Fruit fly (Drosophila melanogaster): Measurements from ENCODE around the gene CG42597.

Gene CG42597

DNA sequence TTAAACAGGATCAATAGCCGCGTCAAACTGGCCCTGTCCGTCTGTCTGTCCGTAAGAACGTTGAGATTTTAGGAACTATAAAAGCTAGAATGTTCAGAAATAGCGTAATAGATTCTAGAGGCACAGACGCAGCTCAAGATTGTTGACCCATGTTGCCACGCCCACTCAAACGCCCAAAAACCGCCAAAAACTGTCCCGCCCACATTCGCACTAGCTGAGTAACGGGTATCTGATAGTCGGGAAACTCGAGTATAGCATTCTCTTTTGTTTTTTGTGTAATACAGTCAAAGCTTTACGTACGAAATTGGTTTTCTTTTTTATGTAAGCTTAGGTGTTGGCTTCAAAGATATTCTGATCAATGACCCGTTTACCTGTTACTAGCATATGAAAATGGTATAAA, 5.3 kb downstream of the CG42597 start:
- TF ChIP-seq amos (GFP tag; IDR thresholded peaks at IDR 0.05; ENCODE audit: partially characterized antibody) (0 out of 2 replicates have a peak, but pooled peaks have one; percentile 7), nom (GFP tag; optimal IDR thresholded peaks at IDR 0.05) (no peak), CG31388 (GFP tag; optimal IDR thresholded peaks at IDR 0.05) (no peak), Sox100B (GFP tag; optimal IDR thresholded peaks at IDR 0.05) (no peak), HLH4C (GFP tag; IDR thresholded peaks at IDR 0.05; ENCODE audit: partially characterized antibody) (peak; percentile 51; the same call in 2 of the 3 replicates), CG16813 (GFP tag; IDR thresholded peaks at IDR 0.05; ENCODE audit: partially characterized antibody) (peak; percentile 57), CG4282 (GFP tag; optimal IDR thresholded peaks at IDR 0.05) (no peak), schlank (tag; optimal IDR thresholded peaks at IDR 0.05) (no peak), chif (GFP tag; optimal IDR thresholded peaks at IDR 0.05) (no peak), CG14860 (GFP tag; IDR thresholded peaks at IDR 0.05; ENCODE audit: partially characterized antibody) (peak; percentile 36; the same call in 1 of the 3 replicates), nerfin-2 (GFP tag; IDR thresholded peaks at IDR 0.05; ENCODE audit: partially characterized antibody) (peak; percentile 23; the same call in 1 of the 2 replicates), Hr3 (GFP tag; optimal IDR thresholded peaks at IDR 0.05) (no peak), CG7987 (GFP tag; optimal IDR thresholded peaks at IDR 0.05) (no peak), jing (GFP tag; optimal IDR thresholded peaks at IDR 0.05) (no peak), so (GFP tag; IDR thresholded peaks at IDR 0.05) (no peak), CG7963 (GFP tag; IDR thresholded peaks at IDR 0.05; ENCODE audit: partially characterized antibody) (peak; percentile 57; the same call in 1 of the 3 replicates), GATAe (GFP tag; conservative IDR thresholded peaks at IDR 0.05) (no peak), CG14050 (GFP tag; IDR thresholded peaks at IDR 0.05) (no peak)

DNA sequence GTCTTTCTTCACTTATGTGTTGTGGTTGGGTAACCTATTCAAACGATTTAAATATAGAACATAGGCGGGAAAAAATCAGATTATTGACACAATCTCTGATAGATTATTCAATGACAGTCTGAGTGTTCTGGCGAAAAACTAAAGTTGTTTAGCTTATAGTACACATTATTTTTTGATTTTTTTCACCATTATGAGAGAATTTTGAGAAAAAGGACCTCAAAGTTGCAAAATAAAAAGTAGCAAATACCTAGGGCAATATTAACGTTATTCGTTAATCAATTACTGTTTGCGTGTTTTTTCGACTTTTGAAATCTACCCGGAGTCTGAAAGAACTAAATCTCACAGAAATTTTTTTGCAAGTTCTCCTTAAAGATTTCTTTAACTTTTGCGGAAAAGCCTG, 10.9 kb downstream of the CG42597 start, which contains the start of gene CG34173:
Gene CG34173, minus strand, starts transcription at position 101 of the 400 bp plus-strand sequence.
- TF ChIP-seq CG11504 (tag; optimal IDR thresholded peaks at IDR 0.05) (no peak), ap (GFP tag; IDR thresholded peaks at IDR 0.05) (no peak), Mad (GFP tag; optimal IDR thresholded peaks at IDR 0.05) (no peak), CG4730 (GFP tag; IDR thresholded peaks at IDR 0.05) (no peak), pzg (GFP tag; optimal IDR thresholded peaks at IDR 0.05) (no peak), rib (GFP tag; IDR thresholded peaks at IDR 0.05) (no peak), pita (GFP tag; optimal IDR thresholded peaks at IDR 0.05) (no peak), mld (GFP tag; IDR thresholded peaks at IDR 0.05; ENCODE audit: partially characterized antibody) (no peak), vfl (GFP tag; optimal IDR thresholded peaks at IDR 0.05) (no peak)

DNA sequence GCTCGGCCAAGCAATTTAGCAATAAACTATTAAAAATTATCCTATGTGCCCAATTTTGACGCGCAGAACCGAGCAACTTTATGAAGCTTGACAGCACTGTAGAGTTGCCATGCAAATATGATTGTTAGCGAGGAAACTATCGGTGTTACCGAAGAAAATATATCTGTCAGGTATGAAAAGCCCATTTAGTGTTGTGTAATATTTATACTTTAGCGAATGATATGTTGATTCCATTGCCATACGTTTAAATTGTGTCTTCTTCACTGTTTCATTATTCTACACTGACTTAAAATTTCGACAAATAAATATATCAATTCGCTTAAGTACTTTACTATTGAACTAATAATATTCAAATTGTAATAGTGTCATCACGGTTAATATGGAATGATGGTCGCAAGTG, 21.4 kb downstream of the CG42597 start, which contains the start of gene CG31601:
Gene CG31601, minus strand, starts transcription at position 101 of the 400 bp plus-strand sequence.
- TF ChIP-seq stwl (tag; optimal IDR thresholded peaks at IDR 0.05), result peak; percentile 43
- TF ChIP-seq nau (GFP tag; optimal IDR thresholded peaks at IDR 0.05), result no peak

DNA sequence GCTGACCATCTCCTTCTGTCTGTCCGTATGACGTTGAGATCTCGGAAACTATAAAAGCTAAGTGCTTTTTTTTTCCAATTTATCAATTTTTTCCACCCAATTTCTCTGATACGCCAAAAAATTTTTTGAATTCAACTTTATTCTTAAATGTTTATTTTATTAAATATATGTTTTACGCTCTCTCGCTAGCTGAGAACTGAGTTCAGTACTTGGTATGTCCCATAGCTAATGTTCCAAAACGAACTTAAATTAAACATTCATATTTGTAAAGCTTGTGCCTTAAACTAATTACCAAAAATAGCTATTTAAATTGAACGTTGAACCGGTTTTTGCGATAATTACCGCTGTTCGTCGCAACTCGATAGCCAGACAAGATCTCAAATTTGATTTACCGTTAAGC, 27.6 kb downstream of the CG42597 start, which contains the start of gene Grl40a:
Gene Grl40a, plus strand, starts transcription at position 301 of the 400 bp plus-strand sequence.
- no peak for TF ChIP-seq NK7.1 (GFP tag; optimal IDR thresholded peaks at IDR 0.05)
- TF ChIP-seq CG17361 (GFP tag; IDR thresholded peaks at IDR 0.05), result no peak
- TF ChIP-seq TFAM (GFP tag; optimal IDR thresholded peaks at IDR 0.05), result no peak
- TF ChIP-seq Six4 (GFP tag; optimal IDR thresholded peaks at IDR 0.05), result no peak
- no peak for TF ChIP-seq CG2678 (tag; optimal IDR thresholded peaks at IDR 0.05)
- TF ChIP-seq Ravus (GFP tag; IDR thresholded peaks at IDR 0.05), result no peak
- no peak for TF ChIP-seq tna (GFP tag; IDR thresholded peaks at IDR 0.05; ENCODE audit: partially characterized antibody)
